Worm (Caenorhabditis elegans) whole organism, L4 larva: ENCODE results near the gene Y75B8A.44.

Experiments used
- ZK546.5 ChIP-seq, 2 experiments: sonication (generic microtip); optimal IDR thresholded peaks; 2 replicates each; lab custom pipeline; 2017; ENCODE audit warnings: missing biosample characterization in 2 of 2, missing genetic modification characterization in 2 of 2
- ama-1 ChIP-seq: fragments of 150-350 bp; optimal IDR thresholded peaks from 2 replicates; lab custom pipeline; 2014; ENCODE audit warnings: inconsistent platforms, mixed read lengths
- ceh-28 ChIP-seq: fragments of 150-350 bp; optimal IDR thresholded peaks from 2 replicates; lab custom pipeline; 2014; ENCODE audit warnings: missing biosample characterization, missing genetic modification reagents, missing genetic modification characterization
- daf-16 ChIP-seq, 3 experiments: sonication (generic microtip); optimal IDR thresholded peaks; 2 replicates each; lab custom pipeline; 2016 to 2017; ENCODE audit warnings: missing genetic modification characterization in 3 of 3, missing genetic modification reagents in 3 of 3, mild to moderate bottlenecking in 2 of 3, missing compliant biosample characterization in 2 of 3, missing biosample characterization in 1 of 3, moderate library complexity in 1 of 3
- lin-39 ChIP-seq: fragments of 150-350 bp; optimal IDR thresholded peaks from 2 replicates; lab custom pipeline; 2014; ENCODE audit warnings: missing biosample characterization, missing genetic modification reagents, missing genetic modification characterization
- mes-2 ChIP-seq: sonication (generic microtip); optimal IDR thresholded peaks from 2 replicates; lab custom pipeline; 2016; ENCODE audit warnings: missing genotype, mild to moderate bottlenecking, missing genetic modification characterization, missing compliant biosample characterization; ENCODE audit not compliant: poor library complexity, severe bottlenecking
- nhr-10 ChIP-seq: fragments of 150-350 bp; optimal IDR thresholded peaks from 2 replicates; lab custom pipeline; 2014; ENCODE audit warnings: missing biosample characterization, missing genetic modification characterization
- nhr-11 ChIP-seq: fragments of 150-350 bp; optimal IDR thresholded peaks from 2 replicates; lab custom pipeline; 2014; ENCODE audit warnings: missing biosample characterization, missing genetic modification characterization
- nhr-77 ChIP-seq: fragments of 150-350 bp; optimal IDR thresholded peaks from 2 replicates; lab custom pipeline; 2014; ENCODE audit warnings: missing biosample characterization, missing genetic modification characterization
- pha-4 ChIP-seq, 2 experiments: fragments of 150-350 bp in 1 of 2; fragments of 200-800 bp in 1 of 2; sonication (Bioruptor generic) in 1 of 2; IDR thresholded peaks in 1 of 2; optimal IDR thresholded peaks in 1 of 2; 2 replicates each; pipeline versions ENCODE4 v1.3.6 to Lab custom; 2014 to 2022; ENCODE audit warnings: missing genetic modification characterization in 2 of 2, missing genetic modification reagents in 2 of 2, missing biosample characterization in 1 of 2, missing compliant biosample characterization in 1 of 2
- pqm-1 ChIP-seq: sonication (generic microtip); optimal IDR thresholded peaks from 2 replicates; lab custom pipeline; 2017; ENCODE audit warnings: missing biosample characterization, missing genetic modification characterization
- sdz-12 ChIP-seq: fragments of 200-800 bp; sonication (Bioruptor generic); optimal IDR thresholded peaks from 2 replicates; lab custom pipeline; 2018; ENCODE audit warnings: mild to moderate bottlenecking, missing genetic modification characterization, missing compliant biosample characterization
- snpc-4 ChIP-seq: fragments of 150-350 bp; optimal IDR thresholded peaks from 2 replicates; lab custom pipeline; 2014; ENCODE audit warnings: missing biosample characterization, missing genetic modification characterization

DNA sequence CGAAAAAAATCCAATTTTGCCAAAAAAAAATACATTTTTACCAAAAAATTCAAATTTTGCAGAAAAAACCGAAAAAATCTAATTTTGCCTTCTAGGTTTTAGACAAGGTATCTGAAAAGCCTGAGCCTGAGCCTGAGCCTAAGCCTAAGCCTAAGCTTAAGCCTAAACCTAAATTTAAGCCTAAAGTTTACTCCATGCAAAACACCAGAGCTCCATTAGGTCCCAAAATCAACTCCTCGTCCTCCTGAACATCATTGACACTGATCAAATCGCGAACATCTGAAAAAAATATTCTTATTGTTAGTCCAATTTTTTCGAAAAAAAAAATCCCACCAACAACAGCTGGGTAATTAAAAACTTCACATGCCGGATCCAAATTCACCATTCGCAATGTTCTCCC lies 23.8 kb downstream of the Y75B8A.44 start:
- TF ChIP-seq snpc-4 = no peak
- TF ChIP-seq ZK546.5 (tag; optimal IDR thresholded peaks at IDR 0.05; lab: Kevin White, UChicago) = no peak
- no peak for TF ChIP-seq nhr-10 (tag; lab: Kevin White, UChicago)
- no peak for TF ChIP-seq mes-2 (tag; lab: Kevin White, UChicago)
- TF ChIP-seq pha-4 (GFP tag; IDR thresholded peaks at IDR 0.05; lab: Robert Waterston, UW) = no peak
- no peak for TF ChIP-seq pha-4 (tag; optimal IDR thresholded peaks at IDR 0.05; lab: Kevin White, UChicago)
- TF ChIP-seq nhr-11 (tag; lab: Kevin White, UChicago) = no peak
- TF ChIP-seq nhr-77 (tag; lab: Kevin White, UChicago) = no peak
- TF ChIP-seq ama-1 (lab: Kevin White, UChicago) = no peak
- no peak for TF ChIP-seq lin-39 (tag; lab: Kevin White, UChicago)
- TF ChIP-seq daf-16 (GFP tag; optimal IDR thresholded peaks at IDR 0.05; lab: Kevin White, UChicago) = no peak
- no peak for TF ChIP-seq daf-16 (tag; optimal IDR thresholded peaks at IDR 0.05; lab: Kevin White, UChicago)
- no peak for TF ChIP-seq pqm-1 (tag; lab: Kevin White, UChicago)
- no peak for TF ChIP-seq sdz-12 (GFP tag; lab: Kevin White, UChicago)
- no peak for TF ChIP-seq ceh-28 (tag; lab: Kevin White, UChicago)
